Fruit fly (Drosophila melanogaster) whole organism, wandering third instar larva: ENCODE measurements around the gene CG12729.

Source experiments
- Abd-B ChIP-seq: fragments of >200 bp; optimal IDR thresholded peaks from 2 replicates; lab custom pipeline; 2017; ENCODE audit warnings: missing biosample characterization, missing genetic modification characterization
- CG32264 ChIP-seq: fragments of 200-800 bp; sonication (Bioruptor generic); optimal IDR thresholded peaks from 2 replicates; lab custom pipeline; 2016; ENCODE audit warnings: missing biosample characterization, missing genetic modification characterization
- CG9705 ChIP-seq: fragments of 200-800 bp; sonication (Bioruptor generic); optimal IDR thresholded peaks from 2 replicates; lab custom pipeline; 2018; ENCODE audit warnings: missing biosample characterization, mild to moderate bottlenecking, missing genetic modification characterization
- CrebA ChIP-seq: fragments of 200-800 bp; sonication (Bioruptor generic); optimal IDR thresholded peaks from 2 replicates; lab custom pipeline; 2016; ENCODE audit warnings: missing biosample characterization, mild to moderate bottlenecking, missing genetic modification characterization, borderline replicate concordance
- Dfd ChIP-seq: fragments of >200 bp; optimal IDR thresholded peaks from 2 replicates; lab custom pipeline; 2017; ENCODE audit warnings: missing biosample characterization, missing genetic modification characterization
- Dif ChIP-seq: fragments of 200-275, 200-300 bp; sonication (Bioruptor generic); optimal IDR thresholded peaks from 2 replicates; lab custom pipeline; 2018; ENCODE audit warnings: missing biosample characterization, missing genetic modification characterization; ENCODE audit not compliant: partially characterized antibody
- GATAd ChIP-seq: sonication (Bioruptor generic); optimal IDR thresholded peaks from 2 replicates; lab custom pipeline; 2016; ENCODE audit warnings: missing biosample characterization, missing genetic modification characterization
- HLH106 ChIP-seq: fragments of 200-800 bp; optimal IDR thresholded peaks from 3 replicates; lab custom pipeline; 2019; ENCODE audit warnings: missing biosample characterization, mild to moderate bottlenecking, missing genetic modification characterization, moderate library complexity
- Hnf4 ChIP-seq: fragments of 200-800 bp; sonication (Bioruptor generic); optimal IDR thresholded peaks from 2 replicates; lab custom pipeline; 2016; ENCODE audit warnings: missing biosample characterization, mild to moderate bottlenecking, missing genetic modification characterization
- Hr78 ChIP-seq: fragments of >200 bp; optimal IDR thresholded peaks from 2 replicates; lab custom pipeline; 2017; ENCODE audit warnings: missing biosample characterization, missing genetic modification characterization
- Hr83 ChIP-seq: fragments of 200-300 bp; sonication (Bioruptor generic); optimal IDR thresholded peaks from 2 replicates; lab custom pipeline; 2016; ENCODE audit warnings: missing biosample characterization, mild to moderate bottlenecking, missing genetic modification characterization, moderate library complexity; ENCODE audit not compliant: poor library complexity, severe bottlenecking
- Jra ChIP-seq: sonication (Bioruptor generic); optimal IDR thresholded peaks from 2 replicates; lab custom pipeline; 2016; ENCODE audit warnings: missing biosample characterization, missing genetic modification characterization
- Mio ChIP-seq: sonication (Bioruptor generic); optimal IDR thresholded peaks from 2 replicates; lab custom pipeline; 2016; ENCODE audit warnings: missing biosample characterization, missing genetic modification characterization
- Myc ChIP-seq: fragments of >200 bp; optimal IDR thresholded peaks from 2 replicates; lab custom pipeline; 2017
- N ChIP-seq: fragments of >200 bp; optimal IDR thresholded peaks from 2 replicates; lab custom pipeline; 2018; ENCODE audit warnings: missing biosample characterization, missing external identifiers, missing genetic modification characterization
- OdsH ChIP-seq: fragments of 200-800 bp; sonication (Bioruptor generic); optimal IDR thresholded peaks from 2 replicates; lab custom pipeline; 2016; ENCODE audit warnings: missing biosample characterization, mild to moderate bottlenecking, missing genetic modification characterization
- Rel ChIP-seq, 2 experiments: fragments of 200-800 bp; sonication (Bioruptor generic) in 1 of 2; optimal IDR thresholded peaks; 2 replicates in 1 of 2; 3 replicates in 1 of 2; lab custom pipeline; 2016 to 2019; ENCODE audit warnings: mild to moderate bottlenecking in 2 of 2, missing biosample characterization in 2 of 2, missing genetic modification characterization in 2 of 2, moderate library complexity in 1 of 2
- Sp1 ChIP-seq: fragments of 200-800 bp; sonication (Bioruptor generic); optimal IDR thresholded peaks from 3 replicates; lab custom pipeline; 2019; ENCODE audit warnings: missing biosample characterization, mild to moderate bottlenecking, missing genetic modification characterization, moderate library complexity
- Vsx2 ChIP-seq: fragments of 200-300, 225-300 bp; sonication (Bioruptor generic); optimal IDR thresholded peaks from 2 replicates; lab custom pipeline; 2018; ENCODE audit warnings: missing biosample characterization, missing genetic modification characterization; ENCODE audit not compliant: partially characterized antibody
- br ChIP-seq: fragments of 200-800 bp; sonication (Bioruptor generic); optimal IDR thresholded peaks from 2 replicates; lab custom pipeline; 2016; ENCODE audit warnings: missing biosample characterization, missing genetic modification characterization
- brk ChIP-seq: fragments of 200-800 bp; sonication (Bioruptor generic); optimal IDR thresholded peaks from 2 replicates; lab custom pipeline; 2016; ENCODE audit warnings: missing biosample characterization, mild to moderate bottlenecking, missing genetic modification characterization
- dl ChIP-seq, 2 experiments: fragments of 175-275, 200-275 bp in 1 of 2; fragments of 200-275 bp in 1 of 2; sonication (Bioruptor generic); optimal IDR thresholded peaks; lab custom pipeline; 2018; ENCODE audit warnings: mild to moderate bottlenecking in 2 of 2, missing biosample characterization in 2 of 2, missing genetic modification characterization in 2 of 2, moderate library complexity in 2 of 2; ENCODE audit not compliant: partially characterized antibody in 2 of 2, insufficient read depth in 1 of 2
- dmrt93B ChIP-seq: fragments of 200-800 bp; sonication (Bioruptor generic); optimal IDR thresholded peaks from 2 replicates; lab custom pipeline; 2018; ENCODE audit warnings: missing biosample characterization, mild to moderate bottlenecking, missing genetic modification characterization
- dsf ChIP-seq: sonication (Bioruptor generic); optimal IDR thresholded peaks from 2 replicates; lab custom pipeline; 2016; ENCODE audit warnings: missing biosample characterization, missing genetic modification characterization, borderline replicate concordance
- ey ChIP-seq: fragments of 200-800 bp; sonication (Bioruptor generic); optimal IDR thresholded peaks from 2 replicates; lab custom pipeline; 2016; ENCODE audit warnings: missing biosample characterization, missing genetic modification characterization
- foxo ChIP-seq, 2 experiments: fragments of 200-800 bp; sonication (Bioruptor generic); optimal IDR thresholded peaks; 2 replicates in 1 of 2; 3 replicates in 1 of 2; lab custom pipeline; 2016 to 2017; ENCODE audit warnings: missing biosample characterization in 2 of 2, missing genetic modification characterization in 2 of 2
- fru ChIP-seq: fragments of 200-800 bp; sonication (Bioruptor generic); optimal IDR thresholded peaks from 3 replicates; lab custom pipeline; 2016; ENCODE audit warnings: missing biosample characterization, mild to moderate bottlenecking, missing genetic modification characterization
- h ChIP-seq: fragments of 200-800 bp; sonication (Bioruptor generic); optimal IDR thresholded peaks from 3 replicates; lab custom pipeline; 2016; ENCODE audit warnings: missing biosample characterization, mild to moderate bottlenecking, missing genetic modification characterization
- jim ChIP-seq: fragments of 175-275, 200-325 bp; sonication (Bioruptor generic); optimal IDR thresholded peaks from 2 replicates; lab custom pipeline; 2016; ENCODE audit warnings: missing biosample characterization, mild to moderate bottlenecking, missing genetic modification characterization
- lola ChIP-seq: fragments of >200 bp; optimal IDR thresholded peaks from 2 replicates; lab custom pipeline; 2017; ENCODE audit warnings: missing biosample characterization, missing genetic modification characterization
- pan ChIP-seq: fragments of >200 bp; optimal IDR thresholded peaks from 2 replicates; lab custom pipeline; 2017
- psq ChIP-seq: fragments of 200-800 bp; sonication (Bioruptor generic); optimal IDR thresholded peaks from 3 replicates; lab custom pipeline; 2017; ENCODE audit warnings: missing biosample characterization, mild to moderate bottlenecking, missing genetic modification characterization, moderate library complexity
- rgr ChIP-seq: fragments of 200-800 bp; sonication (Bioruptor generic); optimal IDR thresholded peaks from 3 replicates; lab custom pipeline; 2016; ENCODE audit warnings: missing biosample characterization, mild to moderate bottlenecking, missing genetic modification characterization
- sage ChIP-seq: fragments of 200-800 bp; sonication (Bioruptor generic); optimal IDR thresholded peaks from 2 replicates; lab custom pipeline; 2016; ENCODE audit warnings: missing biosample characterization, mild to moderate bottlenecking, missing genetic modification characterization
- sv ChIP-seq: fragments of 200-800 bp; sonication (Bioruptor generic); optimal IDR thresholded peaks from 3 replicates; lab custom pipeline; 2016; ENCODE audit warnings: missing biosample characterization, missing genetic modification characterization
- tai ChIP-seq: sonication (Bioruptor generic); optimal IDR thresholded peaks from 2 replicates; lab custom pipeline; 2016; ENCODE audit warnings: missing biosample characterization, missing genetic modification characterization
- usp ChIP-seq: fragments of >200 bp; optimal IDR thresholded peaks from 2 replicates; lab custom pipeline; 2017; ENCODE audit warnings: missing biosample characterization, missing genetic modification characterization
- woc ChIP-seq: sonication (Bioruptor generic); optimal IDR thresholded peaks from 2 replicates; lab custom pipeline; 2016; ENCODE audit warnings: missing biosample characterization, mild to moderate bottlenecking, missing genetic modification characterization

The CG12729 gene

dm6 chrX:5819972-5820371, 25.1 kb upstream of the CG12729 start:
- no peak for TF ChIP-seq psq (GFP tag; lab: Kevin White, UChicago)
- TF ChIP-seq ey (GFP tag; lab: Kevin White, UChicago): no peak
- TF ChIP-seq Rel (GFP tag; optimal IDR thresholded peaks at IDR 0.05; lab: Kevin White, UChicago): no peak
- no peak for TF ChIP-seq Rel (tag; optimal IDR thresholded peaks at IDR 0.05; lab: Kevin White, UChicago)
- no peak for TF ChIP-seq dl (GFP tag; optimal IDR thresholded peaks at IDR 0.05; lab: Kevin White, UChicago; ENCODE audit: insufficient read depth in 1 of 2, partially characterized antibody in 2 of 2)
- TF ChIP-seq N (GFP tag; lab: Kevin White, UChicago): no peak
- no peak for TF ChIP-seq Sp1 (GFP tag; lab: Kevin White, UChicago)
- TF ChIP-seq HLH106: peak; percentile 11
- no peak for TF ChIP-seq GATAd (GFP tag; lab: Kevin White, UChicago)
- no peak for TF ChIP-seq Hr78 (GFP tag; lab: Kevin White, UChicago)
- no peak for TF ChIP-seq usp
- no peak for TF ChIP-seq OdsH (GFP tag; lab: Kevin White, UChicago)
- no peak for TF ChIP-seq br (GFP tag; lab: Kevin White, UChicago)
- no peak for TF ChIP-seq Hr83
- TF ChIP-seq CG9705 (GFP tag; lab: Kevin White, UChicago): no peak
- no peak for TF ChIP-seq brk (GFP tag; lab: Kevin White, UChicago)
- TF ChIP-seq foxo (GFP tag; optimal IDR thresholded peaks at IDR 0.05; lab: Kevin White, UChicago): peak in 1 of 2 experiments; percentile 31
- TF ChIP-seq Myc (lab: Kevin White, UChicago): no peak
- TF ChIP-seq Abd-B (GFP tag; lab: Kevin White, UChicago): no peak
- TF ChIP-seq jim (GFP tag; lab: Kevin White, UChicago): no peak
- TF ChIP-seq pan (lab: Kevin White, UChicago): no peak
- no peak for TF ChIP-seq Dif (GFP tag; lab: Kevin White, UChicago)
- TF ChIP-seq Hnf4: no peak
- no peak for TF ChIP-seq tai (GFP tag; lab: Kevin White, UChicago)
- TF ChIP-seq h (GFP tag; lab: Kevin White, UChicago): peak; percentile 2
- TF ChIP-seq CrebA (GFP tag; lab: Kevin White, UChicago): no peak
- TF ChIP-seq rgr (GFP tag; lab: Kevin White, UChicago): no peak
- TF ChIP-seq Dfd: no peak
- TF ChIP-seq dmrt93B (GFP tag; lab: Kevin White, UChicago): no peak
- TF ChIP-seq lola (GFP tag; lab: Kevin White, UChicago): no peak
- TF ChIP-seq sv: no peak
- no peak for TF ChIP-seq CG32264
- no peak for TF ChIP-seq woc
- no peak for TF ChIP-seq Jra (GFP tag; lab: Kevin White, UChicago)
- TF ChIP-seq fru (GFP tag; lab: Kevin White, UChicago): peak; percentile 1
- TF ChIP-seq Mio (GFP tag; lab: Kevin White, UChicago): no peak
- TF ChIP-seq Vsx2 (GFP tag; lab: Kevin White, UChicago): no peak

- TF ChIP-seq lola (GFP tag; lab: Kevin White, UChicago) (no peak), HLH106 (no peak), woc (no peak), dmrt93B (GFP tag; lab: Kevin White, UChicago) (no peak), dl (GFP tag; optimal IDR thresholded peaks at IDR 0.05; lab: Kevin White, UChicago; ENCODE audit: insufficient read depth in 1 of 2, partially characterized antibody in 2 of 2) (no peak), Abd-B (GFP tag; lab: Kevin White, UChicago) (no peak), Jra (GFP tag; lab: Kevin White, UChicago) (no peak), Vsx2 (GFP tag; lab: Kevin White, UChicago) (no peak), Dif (GFP tag; lab: Kevin White, UChicago) (no peak), jim (GFP tag; lab: Kevin White, UChicago) (no peak), sage (GFP tag; lab: Kevin White, UChicago) (no peak), foxo (GFP tag; optimal IDR thresholded peaks at IDR 0.05; lab: Kevin White, UChicago) (no peak), Hr83 (no peak), dsf (no peak), CrebA (GFP tag; lab: Kevin White, UChicago) (no peak), tai (GFP tag; lab: Kevin White, UChicago) (no peak), CG9705 (GFP tag; lab: Kevin White, UChicago) (no peak)
Observed at dm6 chrX:5839737-5840136, 5.3 kb upstream of the CG12729 start.
